Worm (Caenorhabditis elegans): ENCODE measurements around the gene mrps-11.

Gene mrps-11

DNA sequence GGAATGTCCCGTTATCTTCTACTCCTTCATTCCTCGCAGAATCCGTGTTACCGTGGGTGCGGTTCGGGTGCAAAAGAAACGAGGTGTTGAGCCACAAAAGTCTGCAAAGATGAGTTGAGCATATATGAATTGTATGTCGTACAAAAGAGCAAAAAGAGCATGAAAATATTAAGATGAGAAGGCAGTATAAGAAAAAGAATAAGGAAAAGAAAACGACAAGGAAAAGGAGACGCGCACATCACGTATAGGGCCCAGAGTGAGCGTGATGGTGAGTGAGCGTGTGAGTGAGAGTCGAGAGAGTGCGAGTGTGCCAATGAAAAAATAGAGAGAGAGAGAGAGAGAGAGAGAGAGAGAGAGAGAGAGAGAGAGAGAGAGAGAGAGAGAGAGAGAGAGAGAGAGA, 31.5 kb downstream of the mrps-11 start, which contains the start of gene egl-10:
Gene egl-10, minus strand, starts transcription at position 101 of the 400 bp plus-strand sequence.
- TF ChIP-seq pha-4 (tag; optimal IDR thresholded peaks at IDR 0.05) (peak; percentile 27), nfya-1 (tag; optimal IDR thresholded peaks at IDR 0.05; ENCODE audit: insufficient read depth) (peak; percentile 19), egl-5 (tag; optimal IDR thresholded peaks at IDR 0.05) (no peak)

- peak; percentile 6 for TF ChIP-seq egl-5 (tag; optimal IDR thresholded peaks at IDR 0.05)
- no peak for TF ChIP-seq lsy-12 (tag; optimal IDR thresholded peaks at IDR 0.05)
Measured at ce11 chrV:12460583-12460982, 33.8 kb downstream of the mrps-11 start.

DNA sequence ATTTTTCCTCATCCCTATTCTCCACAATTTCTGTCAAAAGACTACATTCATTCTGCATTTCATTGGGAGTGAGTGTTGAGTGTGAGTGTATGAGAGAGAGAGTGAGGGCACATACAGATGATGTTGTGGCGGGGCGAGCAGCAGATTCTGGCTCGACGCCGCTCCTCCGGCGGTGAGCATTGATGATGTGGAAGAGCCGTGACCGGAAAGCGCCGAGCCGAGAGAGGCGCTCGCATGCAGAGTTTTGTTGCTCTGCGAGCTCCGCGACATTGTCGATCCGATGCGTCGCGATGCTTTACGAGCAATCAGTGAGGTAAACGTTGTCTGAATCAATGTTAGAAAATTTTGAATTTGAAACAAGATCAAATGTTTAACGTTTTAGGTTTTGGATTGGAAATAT, 38.7 kb downstream of the mrps-11 start:
- TF ChIP-seq daf-12 (tag; optimal IDR thresholded peaks at IDR 0.05) = no peak
- TF ChIP-seq nfya-1 (tag; optimal IDR thresholded peaks at IDR 0.05; ENCODE audit: insufficient read depth) = peak; percentile 20
- no peak for TF ChIP-seq pha-4 (tag; optimal IDR thresholded peaks at IDR 0.05)

DNA sequence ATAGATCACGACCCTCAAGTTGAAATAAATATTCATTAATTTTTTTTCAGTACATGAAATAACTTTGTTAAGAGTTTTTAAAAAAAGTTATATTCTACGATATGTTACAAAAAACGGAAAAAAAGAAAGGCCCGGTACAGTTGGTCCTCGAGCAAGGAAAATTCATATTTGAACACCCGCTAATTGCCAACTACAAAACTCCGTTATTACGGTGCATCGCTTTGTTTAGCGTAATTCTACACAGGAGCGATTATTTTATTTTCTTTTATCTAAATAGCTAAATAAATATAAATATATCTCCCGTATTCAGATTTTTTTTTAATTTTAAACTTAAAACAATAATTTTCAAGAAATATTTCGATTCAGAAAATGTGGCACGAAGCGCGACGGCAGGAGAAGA, 44.0 kb downstream of the mrps-11 start, which contains the start of gene F28C1.1:
Gene F28C1.1, plus strand, starts transcription at position 365 of the 400 bp plus-strand sequence.
- TF ChIP-seq lsy-12 (tag; optimal IDR thresholded peaks at IDR 0.05) (no peak), eor-1 (tag; optimal IDR thresholded peaks at IDR 0.05) (no peak), elt-1 (tag; optimal IDR thresholded peaks at IDR 0.05) (no peak), nhr-28 (tag; optimal IDR thresholded peaks at IDR 0.05) (no peak), R02D3.7 (tag; optimal IDR thresholded peaks at IDR 0.05) (peak; percentile 66), pha-4 (tag; optimal IDR thresholded peaks at IDR 0.05) (peak; percentile 33), nhr-67 (tag; optimal IDR thresholded peaks at IDR 0.05) (no peak), nhr-237 (tag; optimal IDR thresholded peaks at IDR 0.05) (no peak), hmg-11 (tag; optimal IDR thresholded peaks at IDR 0.05) (no peak), nhr-77 (tag; optimal IDR thresholded peaks at IDR 0.05) (no peak), nfya-1 (tag; optimal IDR thresholded peaks at IDR 0.05; ENCODE audit: insufficient read depth) (peak; percentile 46)

DNA sequence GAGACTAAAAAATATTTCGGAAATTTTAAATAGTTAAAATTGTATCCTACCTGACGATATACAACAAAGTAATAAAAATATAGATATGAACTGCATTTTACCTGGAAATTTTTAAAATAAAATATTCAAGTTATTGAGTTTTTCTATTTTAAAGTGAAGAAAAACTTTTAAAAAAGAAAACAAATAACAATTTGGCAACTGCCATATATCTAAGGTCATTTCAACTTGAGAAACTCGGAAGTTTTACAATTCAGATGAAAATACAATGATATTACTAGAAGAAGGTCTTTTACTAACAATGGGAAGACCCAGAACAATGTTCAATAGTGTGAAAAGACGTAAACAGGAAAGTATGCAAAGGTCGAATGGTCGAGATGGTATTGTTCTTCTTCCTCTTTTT, 44.5 kb downstream of the mrps-11 start, which contains the start of gene C54D10.10:
Gene C54D10.10, minus strand, starts transcription at position 101 of the 400 bp plus-strand sequence.
- TF ChIP-seq egl-27 (tag; optimal IDR thresholded peaks at IDR 0.05) (no peak), nhr-12 (tag; optimal IDR thresholded peaks at IDR 0.05) (no peak), nhr-76 (tag; optimal IDR thresholded peaks at IDR 0.05) (no peak), nhr-43 (tag; optimal IDR thresholded peaks at IDR 0.05; ENCODE audit: poor library complexity, severe bottlenecking) (no peak), nhr-11 (tag; optimal IDR thresholded peaks at IDR 0.05) (no peak), egl-5 (tag; optimal IDR thresholded peaks at IDR 0.05) (no peak), ZK546.5 (tag; optimal IDR thresholded peaks at IDR 0.05) (no peak), nhr-23 (tag; optimal IDR thresholded peaks at IDR 0.05) (no peak), sea-2 (GFP tag; optimal IDR thresholded peaks at IDR 0.05) (no peak), unc-39 (tag; optimal IDR thresholded peaks at IDR 0.05) (no peak), nhr-67 (tag; optimal IDR thresholded peaks at IDR 0.05) (no peak), fkh-10 (GFP tag; optimal IDR thresholded peaks at IDR 0.05) (no peak)

DNA sequence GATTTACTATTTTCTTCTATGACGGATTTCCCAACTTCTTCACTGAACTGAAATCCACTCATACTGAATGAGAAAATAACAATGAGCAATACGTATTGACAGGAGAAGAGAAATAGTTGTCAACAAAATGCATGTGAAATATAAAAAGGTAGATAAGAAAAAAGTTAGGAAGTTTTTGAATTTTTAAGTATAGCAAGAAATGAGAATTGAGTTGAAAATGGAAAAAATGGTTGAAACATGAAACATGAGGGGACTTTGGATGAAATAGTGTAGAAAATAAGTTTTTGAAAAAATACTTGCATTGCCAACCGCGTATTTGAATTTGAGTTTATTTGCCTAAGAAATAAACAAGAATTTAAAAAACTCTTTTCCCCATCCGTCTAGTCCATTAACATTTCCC, 47.5 kb downstream of the mrps-11 start, which contains the start of the genes pals-38 and C54D10.9:
Gene pals-38, minus strand, starts transcription at position 101 of the 400 bp plus-strand sequence.
Gene C54D10.9, plus strand, starts transcription at position 259 of the 400 bp plus-strand sequence.
- TF ChIP-seq nhr-77 (tag; optimal IDR thresholded peaks at IDR 0.05) = no peak
- TF ChIP-seq egl-5 (tag; optimal IDR thresholded peaks at IDR 0.05) = no peak
- TF ChIP-seq egl-27 (tag; optimal IDR thresholded peaks at IDR 0.05) = no peak
- no peak for TF ChIP-seq ztf-11 (tag; optimal IDR thresholded peaks at IDR 0.05)
- TF ChIP-seq pha-4 (tag; optimal IDR thresholded peaks at IDR 0.05) = no peak
- no peak for TF ChIP-seq ama-1 (optimal IDR thresholded peaks at IDR 0.05)
- no peak for TF ChIP-seq elt-3 (tag; optimal IDR thresholded peaks at IDR 0.05)
- no peak for TF ChIP-seq elt-1 (tag; optimal IDR thresholded peaks at IDR 0.05)
- no peak for TF ChIP-seq skn-1 (tag; optimal IDR thresholded peaks at IDR 0.05)
- no peak for TF ChIP-seq ZK546.5 (tag; optimal IDR thresholded peaks at IDR 0.05)
- no peak for TF ChIP-seq mml-1 (tag; optimal IDR thresholded peaks at IDR 0.05)
- no peak for TF ChIP-seq ceh-82 (tag; optimal IDR thresholded peaks at IDR 0.05)
- no peak for TF ChIP-seq unc-62 (GFP tag; optimal IDR thresholded peaks at IDR 0.05)
- no peak for TF ChIP-seq jun-1 (tag; optimal IDR thresholded peaks at IDR 0.05)
- TF ChIP-seq nhr-23 (tag; optimal IDR thresholded peaks at IDR 0.05) = no peak
- no peak for TF ChIP-seq nhr-237 (tag; optimal IDR thresholded peaks at IDR 0.05)
